Fruit fly (Drosophila melanogaster) whole organism, embryonic: ENCODE results near the gene Usp1.
A peak's percentile ranks its signal among the peaks of the same experiment; 100 is the strongest.

Source experiments
- Abd-B ChIP-seq: fragments of 200-800 bp; sonication (Bioruptor generic); optimal IDR thresholded peaks from 2 replicates; lab custom pipeline; 2018; ENCODE audit warnings: missing biosample characterization, mild to moderate bottlenecking, missing genetic modification characterization, moderate library complexity
- Aef1 ChIP-seq: fragments of 200-800 bp; sonication (Bioruptor generic); IDR thresholded peaks from 3 replicates; pipeline ENCODE4 v1.3.6; 2022; ENCODE audit warnings: missing biosample characterization, missing genetic modification characterization
- Atf-2 ChIP-seq: fragments of 200-800 bp; sonication (Bioruptor generic); optimal IDR thresholded peaks from 2 replicates; lab custom pipeline; 2016; ENCODE audit warnings: missing biosample characterization, missing genetic modification characterization
- Atf3 ChIP-seq: fragments of 200-800 bp; sonication (Bioruptor generic); optimal IDR thresholded peaks from 3 replicates; lab custom pipeline; 2016; ENCODE audit warnings: missing biosample characterization, missing genetic modification characterization
- C15 ChIP-seq: fragments of 200-800 bp; sonication (Bioruptor generic); IDR thresholded peaks from 3 replicates; pipeline ENCODE4 v1.3.6; 2022; ENCODE audit warnings: missing biosample characterization, missing genetic modification characterization
- CG11093 ChIP-seq: fragments of 200-800 bp; sonication (Bioruptor generic); IDR thresholded peaks from 3 replicates; pipeline ENCODE4 v1.3.6; 2022; ENCODE audit warnings: missing biosample characterization, missing genetic modification characterization
- CG11247 ChIP-seq: fragments of 200-800 bp; sonication (Bioruptor generic); IDR thresholded peaks from 2 replicates; pipeline ENCODE4 v1.3.6; 2022; ENCODE audit warnings: missing biosample characterization, missing genetic modification characterization
- CG14014 ChIP-seq: fragments of 200-800 bp; sonication (Bioruptor generic); IDR thresholded peaks from 2 replicates; pipeline ENCODE4 v1.3.6; 2022; ENCODE audit warnings: missing biosample characterization, missing genetic modification characterization
- CG14860 ChIP-seq: fragments of 200-800 bp; sonication (Bioruptor generic); IDR thresholded peaks from 3 replicates; pipeline ENCODE4 v1.3.6; 2022; ENCODE audit warnings: missing biosample characterization, missing genetic modification characterization; ENCODE audit not compliant: partially characterized antibody
- CG15269 ChIP-seq: fragments of 200-800 bp; sonication (Bioruptor generic); optimal IDR thresholded peaks from 2 replicates; lab custom pipeline; 2018; ENCODE audit warnings: missing biosample characterization, mild to moderate bottlenecking, missing genetic modification characterization, moderate library complexity
- CG15479 ChIP-seq: fragments of 200-800 bp; sonication (Bioruptor generic); optimal IDR thresholded peaks from 3 replicates; lab custom pipeline; 2019; ENCODE audit warnings: missing biosample characterization, mild to moderate bottlenecking, missing genetic modification characterization, moderate library complexity
- CG1602 ChIP-seq: fragments of 200-800 bp; sonication (Bioruptor generic); optimal IDR thresholded peaks from 3 replicates; lab custom pipeline; 2016; ENCODE audit warnings: missing biosample characterization, missing genetic modification characterization
- CG16779 ChIP-seq: fragments of 200-800 bp; sonication (Bioruptor generic); IDR thresholded peaks from 2 replicates; pipeline ENCODE4 v1.3.6; 2022; ENCODE audit warnings: missing biosample characterization, missing genetic modification characterization
- CG2712 ChIP-seq: fragments of 200-800 bp; optimal IDR thresholded peaks from 3 replicates; lab custom pipeline; 2019; ENCODE audit warnings: missing biosample characterization, mild to moderate bottlenecking, missing genetic modification characterization, moderate library complexity
- CG3163 ChIP-seq: fragments of 200-800 bp; sonication (Bioruptor generic); optimal IDR thresholded peaks from 3 replicates; lab custom pipeline; 2016; ENCODE audit warnings: missing biosample characterization, missing genetic modification characterization
- CG3407 ChIP-seq: fragments of 200-800 bp; sonication (Bioruptor generic); optimal IDR thresholded peaks from 2 replicates; lab custom pipeline; 2018; ENCODE audit warnings: missing biosample characterization, mild to moderate bottlenecking, missing genetic modification characterization
- CG3847 ChIP-seq: fragments of 200-800 bp; sonication (Bioruptor generic); IDR thresholded peaks from 2 replicates; pipeline ENCODE4 v1.3.6; 2022; ENCODE audit warnings: missing biosample characterization, missing genetic modification characterization
- CG43689 ChIP-seq: fragments of 200-800 bp; sonication (Bioruptor generic); IDR thresholded peaks from 2 replicates; pipeline ENCODE4 v1.3.6; 2022; ENCODE audit warnings: missing biosample characterization, missing genetic modification characterization
- CG4820 ChIP-seq: fragments of 200-800 bp; sonication (Bioruptor generic); optimal IDR thresholded peaks from 3 replicates; lab custom pipeline; 2016; ENCODE audit warnings: missing biosample characterization, missing genetic modification characterization
- CG5180 ChIP-seq: fragments of 200-800 bp; sonication (Bioruptor generic); optimal IDR thresholded peaks from 3 replicates; lab custom pipeline; 2017; ENCODE audit warnings: missing biosample characterization, missing genetic modification characterization, mild to moderate bottlenecking, moderate library complexity, missing genetic modification reagents
- CG6272 ChIP-seq: fragments of 200-800 bp; sonication (Bioruptor generic); IDR thresholded peaks from 2 replicates; pipeline ENCODE4 v1.3.6; 2022; ENCODE audit warnings: missing biosample characterization, missing genetic modification characterization
- CG6689 ChIP-seq: fragments of 200-800 bp; sonication (Bioruptor generic); IDR thresholded peaks from 2 replicates; pipeline ENCODE4 v1.3.6; 2022; ENCODE audit warnings: missing biosample characterization, missing genetic modification characterization
- CG6854 ChIP-seq: fragments of 200-800 bp; sonication (Bioruptor generic); optimal IDR thresholded peaks from 3 replicates; lab custom pipeline; 2017; ENCODE audit warnings: missing biosample characterization, mild to moderate bottlenecking, missing genetic modification characterization
- CG7745 ChIP-seq: fragments of 200-800 bp; sonication (Bioruptor generic); optimal IDR thresholded peaks from 2 replicates; lab custom pipeline; 2018; ENCODE audit warnings: missing biosample characterization, mild to moderate bottlenecking, missing genetic modification characterization, moderate library complexity
- CG7963 ChIP-seq: fragments of 200-800 bp; sonication (Bioruptor generic); IDR thresholded peaks from 3 replicates; pipeline ENCODE4 v1.3.6; 2022; ENCODE audit warnings: missing biosample characterization, missing genetic modification characterization; ENCODE audit not compliant: partially characterized antibody
- CG8478 ChIP-seq: fragments of >200 bp; optimal IDR thresholded peaks from 2 replicates; lab custom pipeline; 2018
- CkIIα-i1 ChIP-seq: fragments of 200-800 bp; sonication (Bioruptor generic); IDR thresholded peaks from 2 replicates; pipeline ENCODE4 v1.3.6; 2022; ENCODE audit warnings: missing biosample characterization, missing genetic modification characterization
- Dp ChIP-seq: fragments of 200-800 bp; sonication (Bioruptor generic); optimal IDR thresholded peaks from 2 replicates; lab custom pipeline; 2018; ENCODE audit warnings: missing biosample characterization, mild to moderate bottlenecking, missing genetic modification characterization, moderate library complexity
- Eip74EF ChIP-seq, 2 experiments: fragments of 200-800 bp in 1 of 2; fragments of >200 bp in 1 of 2; sonication (Bioruptor generic) in 1 of 2; optimal IDR thresholded peaks; 2 replicates each; lab custom pipeline; 2017 to 2019; ENCODE audit warnings: missing biosample characterization in 2 of 2, missing genetic modification characterization in 2 of 2, mild to moderate bottlenecking in 1 of 2, moderate library complexity in 1 of 2
- Hand ChIP-seq: fragments of 200-800 bp; sonication (Bioruptor generic); optimal IDR thresholded peaks from 2 replicates; lab custom pipeline; 2017; ENCODE audit warnings: mild to moderate bottlenecking, missing biosample characterization, missing genetic modification reagents, missing genetic modification characterization
- Lim3 ChIP-seq: fragments of 200-800 bp; sonication (Bioruptor generic); IDR thresholded peaks from 2 replicates; pipeline ENCODE4 v1.3.6; 2022; ENCODE audit warnings: missing biosample characterization, missing genetic modification characterization
- Lpt ChIP-seq: fragments of >200 bp; optimal IDR thresholded peaks from 2 replicates; lab custom pipeline; 2018; ENCODE audit warnings: missing biosample characterization, missing genetic modification characterization
- Max ChIP-seq: fragments of 200-800 bp; sonication (Bioruptor generic); optimal IDR thresholded peaks from 2 replicates; lab custom pipeline; 2016; ENCODE audit warnings: missing biosample characterization, mild to moderate bottlenecking, missing genetic modification characterization
- NFAT ChIP-seq: fragments of 200-800 bp; sonication (Bioruptor generic); IDR thresholded peaks from 2 replicates; pipeline ENCODE4 v1.3.6; 2022; ENCODE audit warnings: missing biosample characterization, missing genetic modification characterization
- Six4 ChIP-seq: fragments of 200-800 bp; sonication (Bioruptor generic); optimal IDR thresholded peaks from 2 replicates; lab custom pipeline; 2016; ENCODE audit warnings: missing biosample characterization, missing genetic modification characterization
- Stat92E ChIP-seq, 3 experiments: fragments of >200 bp in 2 of 3; fragments of 200-800 bp in 1 of 3; sonication (Bioruptor generic) in 1 of 3; optimal IDR thresholded peaks; 2 replicates each; lab custom pipeline; 2017 to 2019; ENCODE audit warnings: missing biosample characterization in 3 of 3, missing genetic modification characterization in 3 of 3, mild to moderate bottlenecking in 1 of 3, moderate library complexity in 1 of 3
- bab2 ChIP-seq: fragments of 200-800 bp; sonication (Bioruptor generic); optimal IDR thresholded peaks from 2 replicates; lab custom pipeline; 2016; ENCODE audit warnings: missing biosample characterization, missing genetic modification characterization
- bowl ChIP-seq: fragments of 200-800 bp; sonication (Bioruptor generic); IDR thresholded peaks from 2 replicates; pipeline ENCODE4 v1.3.6; 2022; ENCODE audit warnings: missing biosample characterization, missing genetic modification characterization
- caup ChIP-seq: fragments of 200-800 bp; sonication (Bioruptor generic); optimal IDR thresholded peaks from 3 replicates; lab custom pipeline; 2017; ENCODE audit warnings: missing biosample characterization, mild to moderate bottlenecking, missing genetic modification characterization, moderate library complexity; ENCODE audit not compliant: severe bottlenecking
- h ChIP-seq: fragments of >200 bp; optimal IDR thresholded peaks from 2 replicates; lab custom pipeline; 2017
- her ChIP-seq: fragments of 200-800 bp; sonication (Bioruptor generic); optimal IDR thresholded peaks from 2 replicates; lab custom pipeline; 2016; ENCODE audit warnings: missing biosample characterization, missing genetic modification characterization
- jing ChIP-seq: fragments of 200-800 bp; sonication (Bioruptor generic); optimal IDR thresholded peaks from 2 replicates; lab custom pipeline; 2018; ENCODE audit warnings: missing biosample characterization, mild to moderate bottlenecking, missing genetic modification characterization
- klu ChIP-seq: fragments of 200-800 bp; sonication (Bioruptor generic); IDR thresholded peaks from 2 replicates; pipeline ENCODE4 v1.3.6; 2022; ENCODE audit warnings: missing biosample characterization, missing genetic modification characterization
- nmo ChIP-seq: fragments of 200-800 bp; sonication (Bioruptor generic); optimal IDR thresholded peaks from 2 replicates; lab custom pipeline; 2018; ENCODE audit warnings: missing biosample characterization, mild to moderate bottlenecking, missing genetic modification characterization, moderate library complexity
- onecut ChIP-seq: fragments of 200-800 bp; sonication (Bioruptor generic); IDR thresholded peaks from 2 replicates; pipeline ENCODE4 v1.3.6; 2022; ENCODE audit warnings: missing biosample characterization, missing genetic modification characterization
- scrt ChIP-seq: fragments of 200-800 bp; sonication (Bioruptor generic); optimal IDR thresholded peaks from 2 replicates; lab custom pipeline; 2018; ENCODE audit warnings: missing biosample characterization, mild to moderate bottlenecking, missing genetic modification characterization, moderate library complexity
- seq ChIP-seq: fragments of 200-800 bp; sonication (Bioruptor generic); IDR thresholded peaks from 2 replicates; pipeline ENCODE4 v1.3.6; 2022; ENCODE audit warnings: missing biosample characterization, missing genetic modification characterization
- sima ChIP-seq: fragments of 200-800 bp; sonication (Bioruptor generic); optimal IDR thresholded peaks from 2 replicates; lab custom pipeline; 2016; ENCODE audit warnings: missing biosample characterization, missing genetic modification characterization
- twi ChIP-seq: fragments of 200-800 bp; optimal IDR thresholded peaks from 2 replicates; lab custom pipeline; 2019; ENCODE audit warnings: missing biosample characterization, mild to moderate bottlenecking, missing genetic modification characterization, moderate library complexity
- wdn ChIP-seq: fragments of 200-800 bp; sonication (Bioruptor generic); IDR thresholded peaks from 2 replicates; pipeline ENCODE4 v1.3.6; 2022; ENCODE audit warnings: missing biosample characterization, missing genetic modification characterization
- wek ChIP-seq: fragments of 200-800 bp; sonication (Bioruptor generic); optimal IDR thresholded peaks from 3 replicates; lab custom pipeline; 2018; ENCODE audit warnings: missing biosample characterization, mild to moderate bottlenecking, missing genetic modification characterization, moderate library complexity
- zfh1 ChIP-seq: fragments of 200-800 bp; sonication (Bioruptor generic); IDR thresholded peaks from 3 replicates; pipeline ENCODE4 v1.3.6; 2022; ENCODE audit warnings: missing biosample characterization, missing genetic modification characterization

Gene Usp1

DNA sequence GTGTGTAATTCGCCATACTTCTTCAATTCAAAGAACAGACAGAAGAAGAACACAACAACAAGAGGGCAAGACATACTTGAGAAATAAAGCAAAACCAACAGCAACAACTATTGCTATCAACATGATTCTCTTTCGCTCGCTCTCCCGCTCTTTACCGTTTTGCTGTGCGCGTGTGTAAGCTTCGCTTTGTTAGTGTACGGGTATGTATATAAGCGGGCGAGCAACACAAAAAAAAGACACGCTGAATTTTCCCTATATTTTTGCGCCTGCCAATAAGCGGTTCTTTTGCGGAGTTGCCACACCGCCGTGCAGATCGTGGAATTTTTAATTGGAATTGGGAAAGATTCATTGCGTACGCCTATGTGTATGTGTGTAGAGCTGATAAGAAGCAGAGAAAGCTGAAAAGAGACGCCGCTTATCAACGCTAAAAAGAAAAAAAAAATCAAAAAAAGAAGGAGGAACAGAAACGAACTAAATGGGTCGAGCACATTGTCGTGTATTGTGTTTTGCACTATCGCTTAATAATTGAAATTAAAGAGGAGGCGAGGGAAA is 13.9 kb upstream of the Usp1 start (continued):
- TF ChIP-seq her (no peak), CG6854 (GFP tag; lab: Kevin White, UChicago) (no peak), onecut (GFP tag; lab: Robert Waterston, UW) (no peak), Six4 (no peak), jing (GFP tag; lab: Kevin White, UChicago) (no peak), CG14014 (GFP tag; lab: Robert Waterston, UW) (no peak), CG7963 (GFP tag; lab: Robert Waterston, UW) (no peak), CG6689 (GFP tag; lab: Robert Waterston, UW) (no peak), CG6272 (GFP tag; lab: Robert Waterston, UW) (no peak), Eip74EF (GFP tag; optimal IDR thresholded peaks at IDR 0.05; lab: Kevin White, UChicago) (no peak), nmo (GFP tag; lab: Kevin White, UChicago) (no peak), Atf3 (GFP tag; lab: Kevin White, UChicago) (no peak), CG7745 (tag; lab: Kevin White, UChicago) (no peak), CG16779 (GFP tag; lab: Robert Waterston, UW) (no peak), Atf-2 (GFP tag; lab: Kevin White, UChicago) (no peak), CG3407 (GFP tag; lab: Kevin White, UChicago) (no peak), Stat92E (GFP tag; optimal IDR thresholded peaks at IDR 0.05; lab: Kevin White, UChicago) (no peak), Aef1 (GFP tag; lab: Robert Waterston, UW) (no peak), CG4820 (GFP tag; lab: Kevin White, UChicago) (no peak), twi (tag; lab: Kevin White, UChicago) (no peak), C15 (no peak), CG3847 (no peak), Dp (no peak), NFAT (GFP tag; lab: Robert Waterston, UW) (peak; percentile 66; the same call in 1 of the 2 replicates), Hand (GFP tag; lab: Kevin White, UChicago) (no peak), seq (GFP tag; lab: Robert Waterston, UW) (no peak; the same call in 1 of the 2 replicates), CG11093 (no peak), CG11247 (GFP tag; lab: Robert Waterston, UW) (no peak), Lim3 (GFP tag; lab: Robert Waterston, UW) (no peak), CG1602 (GFP tag; lab: Kevin White, UChicago) (no peak), CG8478 (no peak), CkIIα-i1 (no peak), klu (GFP tag; lab: Robert Waterston, UW) (no peak), zfh1 (GFP tag; lab: Robert Waterston, UW) (no peak), Abd-B (GFP tag; lab: Kevin White, UChicago) (no peak), CG5180 (GFP tag; lab: Kevin White, UChicago) (no peak), Max (GFP tag; lab: Kevin White, UChicago) (no peak), CG15269 (no peak), h (lab: Kevin White, UChicago) (no peak), sima (GFP tag; lab: Kevin White, UChicago) (no peak), CG43689 (GFP tag; lab: Robert Waterston, UW) (no peak), CG14860 (GFP tag; lab: Robert Waterston, UW) (no peak), scrt (GFP tag; lab: Kevin White, UChicago) (no peak), wdn (GFP tag; lab: Robert Waterston, UW) (no peak), CG15479 (GFP tag; lab: Kevin White, UChicago) (peak; percentile 78), Lpt (GFP tag; lab: Kevin White, UChicago) (no peak), CG2712 (tag; lab: Kevin White, UChicago) (no peak), bowl (no peak), CG3163 (GFP tag; lab: Kevin White, UChicago) (peak; percentile 90), caup (GFP tag; lab: Kevin White, UChicago) (no peak), bab2 (no peak), wek (GFP tag; lab: Kevin White, UChicago) (no peak)
